Fruit fly (Drosophila melanogaster): ENCODE results near the gene 5PtaseI.

Gene 5PtaseI

DNA sequence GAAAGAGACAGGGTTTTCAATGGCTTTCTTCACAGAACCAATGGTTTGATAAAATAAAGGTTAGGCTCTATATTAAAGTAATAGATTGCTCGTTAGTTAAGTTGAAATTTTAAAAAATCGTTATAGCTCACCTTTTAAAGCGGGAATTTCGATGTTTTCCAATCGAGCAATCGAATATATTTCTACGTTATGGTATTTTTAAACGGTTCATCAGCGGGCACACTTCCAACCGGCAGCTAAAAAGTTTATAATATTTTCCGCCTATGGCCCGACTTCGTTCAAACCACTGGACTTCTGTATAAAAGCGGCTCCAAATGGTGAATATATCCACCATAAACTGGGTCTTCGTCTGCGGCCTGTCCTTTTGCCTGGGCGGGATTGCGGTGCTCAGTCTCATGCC is 21.9 kb downstream of the 5PtaseI start, which contains the start of gene beta4GalT7:
beta4GalT7 (plus strand) TSS at position 201 of the 400 bp plus-strand sequence.
- TF ChIP-seq CG8478 (optimal IDR thresholded peaks at IDR 0.05) (no peak), CTCF (optimal IDR thresholded peaks at IDR 0.05) (no peak)

DNA sequence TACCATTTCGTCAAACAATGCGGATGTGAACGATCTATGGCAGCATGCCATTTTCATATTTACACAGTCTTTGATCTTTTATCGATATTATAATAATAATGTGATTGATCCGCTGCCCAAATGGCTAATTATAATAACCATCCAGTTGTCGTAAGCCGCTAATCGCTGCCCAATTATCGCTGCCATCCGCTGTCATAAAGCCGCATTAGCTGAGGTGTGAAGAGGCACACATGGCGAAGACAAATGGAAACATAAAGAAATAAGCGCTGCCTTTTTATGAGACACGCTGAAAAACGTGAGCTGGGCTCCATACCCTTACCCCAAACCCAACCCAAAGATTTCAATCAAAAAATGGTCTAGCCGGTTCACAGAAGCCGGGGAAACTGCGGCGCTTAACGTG is 32.9 kb downstream of the 5PtaseI start:
- TF ChIP-seq CTCF (optimal IDR thresholded peaks at IDR 0.05) (no peak), CG8478 (optimal IDR thresholded peaks at IDR 0.05) (no peak)

DNA sequence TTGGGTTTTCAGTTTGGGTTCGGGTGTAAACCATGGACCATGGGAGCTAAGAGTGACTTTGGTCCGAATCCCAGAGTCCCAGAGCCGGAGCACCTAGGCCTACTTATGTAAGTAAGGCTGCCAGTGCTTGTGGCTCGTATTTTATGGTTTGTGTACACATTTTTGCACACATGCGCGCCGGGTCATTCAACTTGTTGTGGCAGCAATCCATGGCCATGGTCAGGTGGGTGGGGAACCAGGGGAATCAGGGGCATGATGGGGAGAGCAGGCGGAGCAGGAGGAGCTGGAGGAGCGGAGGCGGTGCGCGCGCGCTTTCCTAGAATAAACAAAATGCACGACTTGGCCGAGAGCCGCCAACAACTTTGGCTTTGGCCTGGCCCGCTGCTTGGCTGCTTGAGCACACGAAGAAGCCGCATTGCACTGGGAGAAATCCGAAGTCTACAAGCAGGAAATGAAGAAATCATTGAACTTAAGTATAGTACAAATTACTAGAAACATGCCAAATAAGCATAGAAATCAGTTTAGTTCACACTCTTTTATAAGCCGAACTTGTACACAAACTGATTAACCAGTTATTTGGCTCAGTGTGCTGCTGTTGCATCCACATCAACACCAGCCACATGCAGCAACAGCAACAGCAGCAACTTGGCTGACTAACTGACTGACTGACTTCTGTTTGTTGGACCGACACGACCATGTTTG is 35.1 kb downstream of the 5PtaseI start:
- TF ChIP-seq CG8478 (optimal IDR thresholded peaks at IDR 0.05), result no peak

DNA sequence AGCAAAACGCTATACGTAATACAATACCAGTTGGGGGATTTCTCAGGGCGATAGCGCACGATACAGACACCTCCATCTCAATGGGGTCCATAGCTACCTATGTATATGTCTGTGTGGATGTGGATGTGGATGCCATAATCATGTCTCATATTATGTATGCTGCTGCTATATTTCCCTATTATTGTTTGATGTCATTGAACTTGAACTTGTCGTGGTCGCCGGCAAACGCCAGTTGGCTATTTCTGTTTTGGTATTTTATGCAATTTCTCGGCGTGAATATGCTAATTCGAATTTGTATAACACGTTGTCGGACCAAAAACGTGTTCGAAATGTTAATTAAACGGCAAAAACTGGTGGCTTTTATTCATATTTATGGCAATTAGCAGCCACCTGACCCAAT is 39.2 kb downstream of the 5PtaseI start:
- no peak for TF ChIP-seq CTCF (optimal IDR thresholded peaks at IDR 0.05)
- no peak for TF ChIP-seq CG8478 (optimal IDR thresholded peaks at IDR 0.05)

DNA sequence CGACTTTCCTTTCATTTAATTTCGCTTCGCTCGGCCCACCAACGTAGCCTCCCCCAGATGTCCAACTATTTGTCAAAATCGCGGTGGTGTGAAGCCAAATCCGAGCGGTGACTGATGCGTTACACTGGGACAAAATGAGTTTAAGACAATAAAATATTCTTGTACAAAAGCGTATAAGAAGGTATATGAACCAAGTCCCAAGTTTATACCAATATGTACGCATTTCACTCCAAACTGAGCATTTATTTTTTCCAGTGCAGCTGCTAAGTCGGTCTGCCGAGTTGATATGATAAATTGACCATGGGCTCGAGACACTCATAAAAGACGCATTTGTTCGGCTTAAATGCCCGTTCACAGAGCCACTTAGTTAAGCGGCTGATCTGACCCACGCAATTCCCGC is 40.2 kb downstream of the 5PtaseI start:
- TF ChIP-seq CTCF (optimal IDR thresholded peaks at IDR 0.05) (no peak), CG8478 (optimal IDR thresholded peaks at IDR 0.05) (no peak)

DNA sequence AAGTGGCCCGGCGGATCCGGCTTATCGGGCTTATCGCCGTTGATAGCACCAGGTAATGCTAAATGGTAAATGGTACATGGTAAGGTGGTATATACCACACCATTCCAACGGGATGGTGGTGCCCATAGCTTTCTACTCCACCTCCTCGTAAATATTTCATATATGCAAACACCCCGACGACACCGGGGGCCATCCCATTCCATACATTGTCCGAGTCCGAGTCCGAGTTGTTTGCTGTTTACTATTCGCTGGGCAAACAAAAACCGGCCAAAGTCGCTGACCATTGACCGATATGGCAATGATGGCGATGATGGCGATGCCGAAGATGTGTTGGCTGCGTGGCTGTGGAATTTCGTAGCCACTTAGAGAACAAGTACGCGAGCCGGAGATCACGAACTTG is 40.9 kb downstream of the 5PtaseI start:
- TF ChIP-seq CG8478 (optimal IDR thresholded peaks at IDR 0.05), result no peak
- TF ChIP-seq CTCF (optimal IDR thresholded peaks at IDR 0.05), result no peak

DNA sequence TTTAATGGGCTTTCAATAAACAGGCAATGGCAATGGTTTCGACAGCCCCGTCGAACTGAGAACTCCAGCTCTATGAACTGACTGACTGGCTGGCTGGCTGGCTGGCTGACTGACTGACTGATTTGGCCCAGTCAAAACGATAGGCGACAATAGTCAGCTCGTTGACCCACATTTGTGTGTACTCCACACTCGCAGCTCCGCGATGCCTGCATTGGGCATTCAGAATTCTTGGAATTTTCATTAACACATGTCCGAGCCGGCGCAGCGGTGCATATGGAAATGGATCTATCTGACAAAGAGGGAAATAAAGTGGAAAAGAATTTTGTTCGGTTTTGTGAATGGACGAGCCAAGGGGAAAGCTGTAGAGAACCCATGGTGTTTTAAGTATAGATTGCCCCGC is 42.7 kb downstream of the 5PtaseI start:
- TF ChIP-seq CTCF (optimal IDR thresholded peaks at IDR 0.05) (no peak), CG8478 (optimal IDR thresholded peaks at IDR 0.05) (no peak)

DNA sequence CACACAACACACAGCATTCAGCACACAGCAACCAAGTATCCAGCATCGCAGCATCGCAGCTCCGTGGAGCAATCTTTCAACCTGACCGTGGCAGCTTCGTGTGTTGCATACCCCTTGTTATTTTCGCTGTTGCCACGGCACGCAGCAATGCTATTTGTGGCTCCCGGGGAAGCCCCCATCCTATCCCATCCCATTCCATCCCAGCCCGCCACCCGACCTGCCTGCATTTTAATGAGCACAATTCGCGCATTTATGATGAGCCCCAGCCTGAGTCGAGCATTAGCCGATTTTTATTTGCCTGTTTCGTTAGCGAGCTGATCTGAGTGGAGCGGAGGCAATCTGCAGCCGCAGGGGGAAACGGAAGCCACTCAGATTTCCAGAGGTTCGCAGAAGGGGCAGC is 45.4 kb downstream of the 5PtaseI start:
- TF ChIP-seq CG8478 (optimal IDR thresholded peaks at IDR 0.05) (no peak), CTCF (optimal IDR thresholded peaks at IDR 0.05) (no peak)

DNA sequence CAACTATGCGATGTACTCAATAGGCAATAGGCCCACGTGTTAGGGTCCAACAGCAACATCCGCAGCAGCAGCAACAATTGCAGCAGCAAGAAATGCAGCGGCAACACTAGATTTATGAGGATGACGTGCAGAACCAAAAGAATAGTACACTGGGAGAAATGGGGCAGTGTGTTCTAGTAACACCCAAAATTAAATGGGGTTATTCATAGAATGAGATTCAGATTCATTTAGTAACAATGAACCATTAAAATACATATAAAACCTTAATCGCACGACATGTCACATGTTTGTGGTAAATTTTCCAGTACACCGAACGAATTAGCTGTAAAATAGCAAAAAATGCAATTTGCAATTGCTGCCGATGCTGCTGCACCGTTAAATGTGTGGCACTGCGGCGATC is 47.7 kb downstream of the 5PtaseI start:
- TF ChIP-seq CG8478 (optimal IDR thresholded peaks at IDR 0.05) (no peak), CTCF (optimal IDR thresholded peaks at IDR 0.05) (no peak)

DNA sequence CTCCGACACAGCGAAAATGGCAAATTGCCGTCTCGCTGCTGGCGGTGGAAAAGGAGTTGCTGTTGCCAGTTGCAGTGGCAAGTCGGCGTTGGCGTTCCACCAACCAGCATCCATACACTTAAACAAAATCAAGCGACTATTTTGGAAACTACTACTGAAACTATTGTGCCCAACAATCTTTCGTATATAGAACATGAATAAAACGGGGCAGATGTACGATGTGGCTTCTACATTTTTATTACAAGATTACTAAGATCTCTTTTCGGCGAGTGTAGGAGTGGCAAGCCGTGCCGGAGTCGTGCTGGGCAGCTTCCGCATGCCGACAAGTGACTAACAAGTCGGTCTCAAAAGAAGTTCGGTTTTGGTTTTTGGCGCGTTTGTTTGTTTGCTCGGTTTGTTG is 48.4 kb downstream of the 5PtaseI start:
- TF ChIP-seq CG8478 (optimal IDR thresholded peaks at IDR 0.05) (no peak), CTCF (optimal IDR thresholded peaks at IDR 0.05) (no peak)

All from S2 (cell line).